Fruit fly (Drosophila melanogaster) S2 (cell line): Measurements from ENCODE around the gene Spn28F.

Experiments
- CG8478 ChIP-seq: fragments of >200 bp; optimal IDR thresholded peaks from 2 replicates; lab custom pipeline; 2018
- CTCF ChIP-seq, 2 experiments: fragments of >200 bp; optimal IDR thresholded peaks; 2 replicates each; lab custom pipeline; 2018

DNA sequence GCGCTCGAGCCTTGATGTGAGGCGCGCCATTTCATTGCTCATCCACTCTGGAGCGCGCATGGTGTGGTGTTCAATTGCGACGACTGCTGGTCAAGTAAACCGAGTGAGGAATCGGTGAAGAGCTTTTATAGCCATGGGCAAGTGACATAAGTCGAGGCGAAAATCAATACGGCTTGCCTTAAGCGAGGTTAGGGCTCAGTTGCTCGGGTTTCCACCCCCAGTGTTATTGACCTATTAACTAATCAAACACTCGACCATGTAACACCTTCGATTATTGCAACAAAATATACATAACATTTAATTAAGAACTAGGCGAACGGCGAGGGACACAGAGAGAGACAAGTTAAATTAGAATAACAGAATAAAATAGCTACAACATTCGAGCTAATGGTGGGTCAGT lies 50.9 kb downstream of the Spn28F start, which contains the start of gene CG34134:
- TF ChIP-seq CG8478 (lab: Kevin White, UChicago), result no peak
- TF ChIP-seq CTCF (optimal IDR thresholded peaks at IDR 0.05; lab: Kevin White, UChicago), result no peak
